Fruit fly (Drosophila melanogaster) Kc167 (cell line): ENCODE data around the gene Pp2A-29B.
A peak's percentile ranks its signal among the peaks of the same experiment; 100 is the strongest.

Source experiments
- Myc ChIP-seq: fragments of >200 bp; optimal IDR thresholded peaks from 2 replicates; lab custom pipeline; 2017; ENCODE audit warnings: missing external identifiers
- Sin3A ChIP-seq: fragments of >200 bp; optimal IDR thresholded peaks from 2 replicates; lab custom pipeline; 2018; ENCODE audit warnings: missing external identifiers
- h ChIP-seq: fragments of >200 bp; optimal IDR thresholded peaks from 3 replicates; lab custom pipeline; 2018; ENCODE audit warnings: missing external identifiers
- insv ChIP-seq: fragments of >200 bp; optimal IDR thresholded peaks from 3 replicates; lab custom pipeline; 2018; ENCODE audit warnings: missing external identifiers
- psq ChIP-seq: fragments of >200 bp; optimal IDR thresholded peaks from 2 replicates; lab custom pipeline; 2017; ENCODE audit warnings: missing external identifiers
- ttk ChIP-seq: sonication (Bioruptor generic); optimal IDR thresholded peaks from 2 replicates; lab custom pipeline; 2017; ENCODE audit warnings: missing external identifiers

Gene Pp2A-29B

dm6 chr2L:8403286-8404270, 37.7 kb downstream of the Pp2A-29B start, which contains the start of gene emb:
emb (plus strand) TSS chr2L:8403573.
- TF ChIP-seq h (lab: Kevin White, UChicago) (no peak), psq (peak; percentile 68)

- TF ChIP-seq h (lab: Kevin White, UChicago): no peak
These were observed 45.7 kb downstream of the Pp2A-29B start, which contains the start of gene Naglu for dm6 chr2L:8411530-8411929. Naglu (minus strand) TSS chr2L:8411868.

dm6 chr2L:8414887-8415883, 49.3 kb downstream of the Pp2A-29B start, which contains the start of the genes CG13398 and Akap200:
CG13398 (minus strand) TSS chr2L:8415256.
Akap200 (plus strand) TSS chr2L:8415690.
- TF ChIP-seq Myc (lab: Kevin White, UChicago): no peak
- no peak for TF ChIP-seq psq
- no peak for TF ChIP-seq h (lab: Kevin White, UChicago)
- TF ChIP-seq Sin3A (lab: Kevin White, UChicago): no peak
- TF ChIP-seq ttk: no peak
- no peak for TF ChIP-seq insv (lab: Kevin White, UChicago)

dm6 chr2L:8416350-8417046, 50.7 kb downstream of the Pp2A-29B start:
- TF ChIP-seq ttk (no peak), psq (no peak), Sin3A (lab: Kevin White, UChicago) (no peak), h (lab: Kevin White, UChicago) (no peak), insv (lab: Kevin White, UChicago) (no peak), Myc (lab: Kevin White, UChicago) (no peak)

- TF ChIP-seq Sin3A (lab: Kevin White, UChicago) (no peak), psq (no peak), h (lab: Kevin White, UChicago) (no peak), Myc (lab: Kevin White, UChicago) (no peak), insv (lab: Kevin White, UChicago) (no peak), ttk (no peak)
These were observed 51.7 kb downstream of the Pp2A-29B start for dm6 chr2L:8417562-8417961.

- TF ChIP-seq psq (no peak), Myc (lab: Kevin White, UChicago) (no peak), Sin3A (lab: Kevin White, UChicago) (no peak), ttk (no peak), insv (lab: Kevin White, UChicago) (no peak), h (lab: Kevin White, UChicago) (no peak)
These were observed 52.5 kb downstream of the Pp2A-29B start for dm6 chr2L:8418113-8418885.

dm6 chr2L:8419382-8419940, 53.6 kb downstream of the Pp2A-29B start:
- TF ChIP-seq ttk: no peak
- TF ChIP-seq psq: no peak
- TF ChIP-seq Myc (lab: Kevin White, UChicago): no peak
- no peak for TF ChIP-seq h (lab: Kevin White, UChicago)
- TF ChIP-seq Sin3A (lab: Kevin White, UChicago): no peak
- TF ChIP-seq insv (lab: Kevin White, UChicago): no peak
